Fruit fly (Drosophila melanogaster) whole organism, embryonic: ENCODE results near the gene Slimp.
A peak's percentile ranks its signal among the peaks of the same experiment; 100 is the strongest.

Experiments
- Abd-B ChIP-seq: fragments of 200-800 bp; sonication (Bioruptor generic); optimal IDR thresholded peaks from 2 replicates; lab custom pipeline; 2018; ENCODE audit warnings: missing biosample characterization, mild to moderate bottlenecking, missing genetic modification characterization, moderate library complexity
- Antp ChIP-seq: fragments of 200-800 bp; sonication (Bioruptor generic); optimal IDR thresholded peaks from 3 replicates; lab custom pipeline; 2016; ENCODE audit warnings: missing biosample characterization, missing genetic modification characterization
- BEAF-32 ChIP-seq: fragments of 200-800 bp; sonication (Bioruptor generic); optimal IDR thresholded peaks from 3 replicates; lab custom pipeline; 2017; ENCODE audit warnings: missing biosample characterization, missing genetic modification characterization, mild to moderate bottlenecking, moderate library complexity, missing genetic modification reagents
- CG12071 ChIP-seq: fragments of 200-800 bp; sonication (Bioruptor generic); optimal IDR thresholded peaks from 3 replicates; lab custom pipeline; 2018; ENCODE audit warnings: missing biosample characterization, mild to moderate bottlenecking, missing genetic modification characterization
- CG1233 ChIP-seq: fragments of 200-800 bp; sonication (Bioruptor generic); optimal IDR thresholded peaks from 4 replicates; lab custom pipeline; 2018; ENCODE audit warnings: missing biosample characterization, mild to moderate bottlenecking, missing genetic modification characterization
- CG14014 ChIP-seq: fragments of 200-800 bp; sonication (Bioruptor generic); IDR thresholded peaks from 2 replicates; pipeline ENCODE4 v1.3.6; 2022; ENCODE audit warnings: missing biosample characterization, missing genetic modification characterization
- CG15269 ChIP-seq: fragments of 200-800 bp; sonication (Bioruptor generic); optimal IDR thresholded peaks from 2 replicates; lab custom pipeline; 2018; ENCODE audit warnings: missing biosample characterization, mild to moderate bottlenecking, missing genetic modification characterization, moderate library complexity
- CG16779 ChIP-seq: fragments of 200-800 bp; sonication (Bioruptor generic); IDR thresholded peaks from 2 replicates; pipeline ENCODE4 v1.3.6; 2022; ENCODE audit warnings: missing biosample characterization, missing genetic modification characterization
- CG2129 ChIP-seq: fragments of 200-800 bp; sonication (Bioruptor generic); IDR thresholded peaks from 2 replicates; pipeline ENCODE4 v1.3.6; 2022; ENCODE audit warnings: missing biosample characterization, missing genetic modification characterization; ENCODE audit not compliant: partially characterized antibody
- CG2712 ChIP-seq: fragments of 200-800 bp; optimal IDR thresholded peaks from 3 replicates; lab custom pipeline; 2019; ENCODE audit warnings: missing biosample characterization, mild to moderate bottlenecking, missing genetic modification characterization, moderate library complexity
- CG32767 ChIP-seq: fragments of 200-800 bp; sonication (Bioruptor generic); IDR thresholded peaks from 2 replicates; pipeline ENCODE4 v1.3.6; 2022; ENCODE audit warnings: missing biosample characterization, missing genetic modification characterization
- CG32772 ChIP-seq: fragments of 200-800 bp; sonication (Bioruptor generic); IDR thresholded peaks from 2 replicates; pipeline ENCODE4 v1.3.6; 2022; ENCODE audit warnings: missing biosample characterization, missing genetic modification characterization
- CG3407 ChIP-seq: fragments of 200-800 bp; sonication (Bioruptor generic); optimal IDR thresholded peaks from 2 replicates; lab custom pipeline; 2018; ENCODE audit warnings: missing biosample characterization, mild to moderate bottlenecking, missing genetic modification characterization
- CG4617 ChIP-seq: fragments of 200-800 bp; sonication (Bioruptor generic); optimal IDR thresholded peaks from 3 replicates; lab custom pipeline; 2016; ENCODE audit warnings: missing biosample characterization, missing genetic modification characterization, borderline replicate concordance
- CG5245 ChIP-seq: fragments of 200-800 bp; sonication (Bioruptor generic); optimal IDR thresholded peaks from 3 replicates; lab custom pipeline; 2016; ENCODE audit warnings: missing biosample characterization, missing genetic modification characterization
- CG6254 ChIP-seq: fragments of 200-800 bp; sonication (Bioruptor generic); optimal IDR thresholded peaks from 3 replicates; lab custom pipeline; 2017; ENCODE audit warnings: mild to moderate bottlenecking, missing biosample characterization, missing genetic modification reagents, missing genetic modification characterization
- CG7786 ChIP-seq: fragments of 200-800 bp; sonication (Bioruptor generic); optimal IDR thresholded peaks from 2 replicates; lab custom pipeline; 2016; ENCODE audit warnings: missing biosample characterization, missing genetic modification characterization
- CG9215 ChIP-seq: fragments of 200-800 bp; sonication (Bioruptor generic); IDR thresholded peaks from 2 replicates; pipeline ENCODE4 v1.3.6; 2022; ENCODE audit warnings: missing biosample characterization, missing genetic modification characterization
- CoRest ChIP-seq: fragments of 200-800 bp; sonication (Bioruptor generic); optimal IDR thresholded peaks from 3 replicates; lab custom pipeline; 2018; ENCODE audit warnings: missing biosample characterization, mild to moderate bottlenecking, missing genetic modification characterization, moderate library complexity
- Deaf1 ChIP-seq: fragments of 200-800 bp; optimal IDR thresholded peaks from 3 replicates; lab custom pipeline; 2019; ENCODE audit warnings: missing biosample characterization, mild to moderate bottlenecking, missing genetic modification characterization, moderate library complexity
- Dfd ChIP-seq, 2 experiments: fragments of >200 bp; optimal IDR thresholded peaks; 2 replicates each; lab custom pipeline; 2017; ENCODE audit warnings: missing biosample characterization in 2 of 2, missing genetic modification characterization in 2 of 2
- Dip3 ChIP-seq: fragments of 200-800 bp; sonication (Bioruptor generic); optimal IDR thresholded peaks from 3 replicates; lab custom pipeline; 2016; ENCODE audit warnings: missing biosample characterization, missing genetic modification characterization
- Elba2 ChIP-seq: fragments of 200-800 bp; sonication (Bioruptor generic); optimal IDR thresholded peaks from 3 replicates; lab custom pipeline; 2016; ENCODE audit warnings: missing biosample characterization, missing genetic modification characterization
- HmgD ChIP-seq: fragments of 200-800 bp; sonication (Bioruptor generic); optimal IDR thresholded peaks from 3 replicates; lab custom pipeline; 2016; ENCODE audit warnings: missing biosample characterization, missing genetic modification characterization
- Kr ChIP-seq: fragments of 200-800 bp; sonication (Bioruptor generic); optimal IDR thresholded peaks from 2 replicates; lab custom pipeline; 2017; ENCODE audit warnings: missing biosample characterization, mild to moderate bottlenecking, missing genetic modification characterization
- MTF-1 ChIP-seq: fragments of 200-800 bp; sonication (Bioruptor generic); optimal IDR thresholded peaks from 2 replicates; lab custom pipeline; 2018; ENCODE audit warnings: missing biosample characterization, mild to moderate bottlenecking, missing genetic modification characterization, borderline replicate concordance
- Mes4 ChIP-seq: fragments of 200-800 bp; sonication (Bioruptor generic); optimal IDR thresholded peaks from 2 replicates; lab custom pipeline; 2016; ENCODE audit warnings: missing biosample characterization, missing genetic modification characterization
- Ssrp ChIP-seq: fragments of 200-800 bp; sonication (Bioruptor generic); optimal IDR thresholded peaks from 2 replicates; lab custom pipeline; 2018; ENCODE audit warnings: missing biosample characterization, mild to moderate bottlenecking, missing genetic modification characterization, moderate library complexity
- YL-1 ChIP-seq: fragments of 200-800 bp; sonication (Bioruptor generic); optimal IDR thresholded peaks from 3 replicates; lab custom pipeline; 2017; ENCODE audit warnings: missing biosample characterization, mild to moderate bottlenecking, missing genetic modification characterization
- bbx ChIP-seq: fragments of 200-800 bp; sonication (Bioruptor generic); IDR thresholded peaks from 2 replicates; pipeline ENCODE4 v1.3.6; 2022; ENCODE audit warnings: missing biosample characterization, missing genetic modification characterization; ENCODE audit not compliant: partially characterized antibody
- br ChIP-seq: fragments of >200 bp; optimal IDR thresholded peaks from 2 replicates; lab custom pipeline; 2017
- cato ChIP-seq: fragments of 200-800 bp; sonication (Bioruptor generic); optimal IDR thresholded peaks from 2 replicates; lab custom pipeline; 2016; ENCODE audit warnings: missing biosample characterization, missing genetic modification characterization, borderline replicate concordance
- crol ChIP-seq: fragments of 200-800 bp; sonication (Bioruptor generic); IDR thresholded peaks from 2 replicates; pipeline ENCODE4 v1.3.6; 2022; ENCODE audit warnings: missing biosample characterization, missing genetic modification characterization
- dan ChIP-seq: fragments of 200-800 bp; sonication (Bioruptor generic); IDR thresholded peaks from 2 replicates; pipeline ENCODE4 v1.3.6; 2022; ENCODE audit warnings: missing biosample characterization, missing genetic modification characterization
- danr ChIP-seq: fragments of 200-800 bp; sonication (Bioruptor generic); IDR thresholded peaks from 2 replicates; pipeline ENCODE4 v1.3.6; 2022; ENCODE audit warnings: missing biosample characterization, missing genetic modification characterization
- dm ChIP-seq: fragments of 200-800 bp; sonication (Bioruptor generic); optimal IDR thresholded peaks from 3 replicates; lab custom pipeline; 2016; ENCODE audit warnings: missing biosample characterization, missing genetic modification characterization
- ftz-f1 ChIP-seq: fragments of 200-800 bp; sonication (Bioruptor generic); optimal IDR thresholded peaks from 2 replicates; lab custom pipeline; 2016; ENCODE audit warnings: missing biosample characterization, missing genetic modification characterization
- gcm2 ChIP-seq: fragments of 200-800 bp; sonication (Bioruptor generic); optimal IDR thresholded peaks from 2 replicates; lab custom pipeline; 2016; ENCODE audit warnings: missing biosample characterization, missing genetic modification characterization
- gsb ChIP-seq: fragments of 200-800 bp; sonication (Bioruptor generic); IDR thresholded peaks from 2 replicates; pipeline ENCODE4 v1.3.6; 2022; ENCODE audit warnings: missing biosample characterization, missing genetic modification characterization
- ind ChIP-seq: fragments of 200-800 bp; sonication (Bioruptor generic); optimal IDR thresholded peaks from 3 replicates; lab custom pipeline; 2016; ENCODE audit warnings: missing biosample characterization, missing genetic modification characterization
- jigr1 ChIP-seq: fragments of 200-800 bp; sonication (Bioruptor generic); IDR thresholded peaks from 3 replicates; pipeline ENCODE4 v1.3.6; 2022; ENCODE audit warnings: missing biosample characterization, missing genetic modification characterization
- maf-S ChIP-seq: fragments of 200-800 bp; sonication (Bioruptor generic); optimal IDR thresholded peaks from 2 replicates; lab custom pipeline; 2016; ENCODE audit warnings: missing biosample characterization, missing genetic modification characterization
- mam ChIP-seq: fragments of 200-800 bp; sonication (Bioruptor generic); optimal IDR thresholded peaks from 3 replicates; lab custom pipeline; 2016; ENCODE audit warnings: missing biosample characterization, missing genetic modification characterization
- mld ChIP-seq: fragments of 200-800 bp; sonication (Bioruptor generic); IDR thresholded peaks from 3 replicates; pipeline ENCODE4 v1.3.6; 2022; ENCODE audit warnings: missing biosample characterization, missing genetic modification characterization; ENCODE audit not compliant: partially characterized antibody
- pan ChIP-seq, 4 experiments: fragments of >200 bp in 3 of 4; fragments of 200-800 bp in 1 of 4; sonication (Bioruptor generic) in 1 of 4; optimal IDR thresholded peaks in 3 of 4; IDR thresholded peaks in 1 of 4; 2 replicates each; pipeline versions ENCODE4 v1.3.6 to Lab custom; 2017 to 2022; ENCODE audit warnings: missing biosample characterization in 2 of 4, missing genetic modification characterization in 2 of 4, mixed read lengths in 1 of 4
- pros ChIP-seq: fragments of 200-800 bp; sonication (Bioruptor generic); optimal IDR thresholded peaks from 3 replicates; lab custom pipeline; 2019; ENCODE audit warnings: missing biosample characterization, mild to moderate bottlenecking, missing genetic modification characterization, moderate library complexity
- sima ChIP-seq: fragments of 200-800 bp; sonication (Bioruptor generic); optimal IDR thresholded peaks from 2 replicates; lab custom pipeline; 2016; ENCODE audit warnings: missing biosample characterization, missing genetic modification characterization
- sisA ChIP-seq: fragments of 200-800 bp; sonication (Bioruptor generic); IDR thresholded peaks from 2 replicates; pipeline ENCODE4 v1.3.6; 2022; ENCODE audit warnings: missing biosample characterization, missing genetic modification characterization
- sna ChIP-seq: fragments of 200-800 bp; sonication (Bioruptor generic); IDR thresholded peaks from 2 replicates; pipeline ENCODE4 v1.3.6; 2022; ENCODE audit warnings: missing biosample characterization, missing genetic modification characterization; ENCODE audit not compliant: partially characterized antibody
- stc ChIP-seq: fragments of 200-800 bp; sonication (Bioruptor generic); IDR thresholded peaks from 2 replicates; pipeline ENCODE4 v1.3.6; 2022; ENCODE audit warnings: missing biosample characterization, missing genetic modification characterization
- tgo ChIP-seq: fragments of 200-800 bp; sonication (Bioruptor generic); IDR thresholded peaks from 3 replicates; pipeline ENCODE4 v1.3.6; 2022; ENCODE audit warnings: missing biosample characterization, missing genetic modification characterization

The Slimp gene

dm6 chr3R:24169362-24169761, 20.6 kb upstream of the Slimp start, which contains the start of gene CG5510 (continued):
- TF ChIP-seq CG32767 (GFP tag; lab: Robert Waterston, UW): no peak
- no peak; the same call in 1 of the 2 replicates for TF ChIP-seq stc (GFP tag; lab: Robert Waterston, UW)
- TF ChIP-seq MTF-1 (GFP tag; lab: Kevin White, UChicago): no peak
- TF ChIP-seq CG15269 (tag; lab: Kevin White, UChicago): peak; percentile 46
- peak; percentile 16 for TF ChIP-seq maf-S (GFP tag; lab: Kevin White, UChicago)
- no peak; the same call in 1 of the 2 replicates for TF ChIP-seq CG16779 (GFP tag; lab: Robert Waterston, UW)
- peak; percentile 98 for TF ChIP-seq bbx (GFP tag; lab: Robert Waterston, UW)
- TF ChIP-seq danr (GFP tag; lab: Robert Waterston, UW): no peak
- no peak for TF ChIP-seq br
- peak; percentile 20; the same call in 1 of the 3 replicates for TF ChIP-seq tgo (GFP tag; lab: Robert Waterston, UW)
- TF ChIP-seq ftz-f1 (GFP tag; lab: Kevin White, UChicago): peak; percentile 92
- TF ChIP-seq Dip3 (GFP tag; lab: Kevin White, UChicago): peak; percentile 6
- TF ChIP-seq cato: no peak
- TF ChIP-seq CG32772: peak; percentile 73
- TF ChIP-seq mam (GFP tag; lab: Kevin White, UChicago): peak; percentile 67
- peak; percentile 86 for TF ChIP-seq YL-1 (GFP tag; lab: Kevin White, UChicago)
- peak; percentile 62 for TF ChIP-seq CoRest (tag; lab: Kevin White, UChicago)
- TF ChIP-seq Abd-B (GFP tag; lab: Kevin White, UChicago): no peak
- TF ChIP-seq HmgD (GFP tag; lab: Kevin White, UChicago): peak; percentile 69
- peak; percentile 49 for TF ChIP-seq dm (GFP tag; lab: Kevin White, UChicago)
- no peak for TF ChIP-seq dan
- TF ChIP-seq CG2712 (tag; lab: Kevin White, UChicago): peak; percentile 76
- no peak for TF ChIP-seq CG1233
- TF ChIP-seq Elba2 (GFP tag; lab: Kevin White, UChicago): peak; percentile 33
- no peak for TF ChIP-seq CG12071 (GFP tag; lab: Kevin White, UChicago)
- peak; percentile 98 for TF ChIP-seq BEAF-32
- peak; percentile 99 for TF ChIP-seq sna (GFP tag; lab: Robert Waterston, UW)
- peak; percentile 27 for TF ChIP-seq ind (GFP tag; lab: Kevin White, UChicago)
- TF ChIP-seq Mes4 (GFP tag; lab: Kevin White, UChicago): no peak
- no peak for TF ChIP-seq jigr1 (GFP tag; lab: Robert Waterston, UW)
- TF ChIP-seq pros: no peak
- TF ChIP-seq Antp (GFP tag; lab: Kevin White, UChicago): peak; percentile 65
- TF ChIP-seq Dfd (GFP tag; optimal IDR thresholded peaks at IDR 0.05; lab: Kevin White, UChicago): no peak
- TF ChIP-seq CG3407 (GFP tag; lab: Kevin White, UChicago): no peak
- no peak for TF ChIP-seq CG6254 (GFP tag; lab: Kevin White, UChicago)
- TF ChIP-seq CG4617 (GFP tag; lab: Kevin White, UChicago): peak; percentile 72
- no peak for TF ChIP-seq Deaf1 (tag; lab: Kevin White, UChicago)
- no peak for TF ChIP-seq gsb (GFP tag; lab: Robert Waterston, UW)
- TF ChIP-seq gcm2 (GFP tag; lab: Kevin White, UChicago): no peak
- peak; percentile 34; the same call in 1 of the 2 replicates for TF ChIP-seq CG9215
- TF ChIP-seq CG2129 (GFP tag; lab: Robert Waterston, UW): peak; percentile 86
- peak; percentile 97 for TF ChIP-seq mld
- peak; percentile 59 for TF ChIP-seq sisA
- no peak for TF ChIP-seq sima (GFP tag; lab: Kevin White, UChicago)
- peak; percentile 33; the same call in 1 of the 2 replicates for TF ChIP-seq CG14014 (GFP tag; lab: Robert Waterston, UW)
- peak; percentile 9 for TF ChIP-seq CG5245 (GFP tag; lab: Kevin White, UChicago)
- TF ChIP-seq pan (optimal IDR thresholded peaks at IDR 0.05; lab: Kevin White, UChicago): no peak
- peak in 1 of 2 experiments; percentile 53 for TF ChIP-seq pan (GFP tag; optimal IDR thresholded peaks at IDR 0.05 in 1 of 2, IDR thresholded peaks at IDR 0.05 in 1 of 2)
- no peak for TF ChIP-seq Ssrp (tag; lab: Kevin White, UChicago)
- no peak for TF ChIP-seq Kr
- TF ChIP-seq CG7786: peak; percentile 25
- TF ChIP-seq crol: no peak
